Worm (Caenorhabditis elegans) whole organism, young adult: ENCODE results near the gene Y53C12A.8.

Experiments used
- B0261.1 ChIP-seq: sonication (generic microtip); optimal IDR thresholded peaks from 2 replicates; lab custom pipeline; 2016; ENCODE audit warnings: mild to moderate bottlenecking, missing genetic modification characterization, moderate library complexity, missing compliant biosample characterization
- D2030.7 ChIP-seq: fragments of 200-800 bp; sonication (Bioruptor generic); IDR thresholded peaks from 2 replicates; pipeline ENCODE4 v1.3.6; 2022; ENCODE audit warnings: missing genetic modification reagents, missing genetic modification characterization, missing compliant biosample characterization
- T07F8.4 ChIP-seq: sonication (generic microtip); optimal IDR thresholded peaks from 2 replicates; lab custom pipeline; 2016; ENCODE audit warnings: mild to moderate bottlenecking, missing genetic modification characterization, moderate library complexity, missing compliant biosample characterization
- Y79H2A.3 ChIP-seq: fragments of 200-800 bp; sonication (Bioruptor generic); conservative IDR thresholded peaks from 2 replicates; pipeline ENCODE4 v1.3.6; 2022; ENCODE audit warnings: missing genetic modification reagents, missing genetic modification characterization, missing compliant biosample characterization
- dox-1 ChIP-seq: fragments of 200-800 bp; sonication (Bioruptor generic); IDR thresholded peaks from 2 replicates; pipeline ENCODE4 v1.3.6; 2022; ENCODE audit warnings: missing genetic modification reagents, missing genetic modification characterization, missing compliant biosample characterization
- ets-4 ChIP-seq: fragments of 200-800 bp; sonication (Bioruptor generic); optimal IDR thresholded peaks from 2 replicates; lab custom pipeline; 2018; ENCODE audit warnings: mild to moderate bottlenecking, missing genetic modification characterization, missing compliant biosample characterization
- nfya-1 ChIP-seq: sonication (generic microtip); optimal IDR thresholded peaks from 2 replicates; lab custom pipeline; 2017; ENCODE audit warnings: antibody characterized with exemption, missing compliant biosample characterization, missing genetic modification characterization, borderline replicate concordance; ENCODE audit not compliant: insufficient read depth
- snpc-4 ChIP-seq, 5 experiments: fragments of 150-350 bp in 1 of 5; sonication (generic microtip) in 4 of 5; optimal IDR thresholded peaks; 2 replicates each; lab custom pipeline; 2014 to 2018; ENCODE audit warnings: missing genetic modification characterization in 5 of 5, missing biosample characterization in 3 of 5, antibody characterized with exemption in 2 of 5, mild to moderate bottlenecking in 2 of 5, missing compliant biosample characterization in 2 of 5, missing genotype in 2 of 5, moderate library complexity in 2 of 5, missing genetic modification reagents in 1 of 5

DNA sequence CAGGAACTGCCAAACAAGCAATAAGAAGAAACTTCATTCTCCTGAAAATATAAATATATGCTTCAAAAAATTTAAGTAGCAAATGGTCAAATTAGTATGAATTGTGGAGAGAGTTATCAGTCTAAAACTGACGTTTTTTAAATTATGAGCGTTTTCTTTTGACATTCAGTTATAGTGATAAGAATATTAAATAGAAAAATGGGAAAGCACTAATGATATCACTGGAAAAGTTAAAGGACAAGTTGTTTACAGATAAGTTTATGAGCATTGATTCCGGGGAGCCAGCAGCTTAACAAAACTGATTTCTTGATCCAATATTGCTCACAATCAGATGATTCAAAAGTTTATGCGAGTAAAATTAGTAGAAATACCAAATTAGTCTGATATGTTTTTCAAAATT lies 39.9 kb downstream of the Y53C12A.8 start, which contains the start of gene ZK1320.3:
- TF ChIP-seq nfya-1 (tag; lab: Kevin White, UChicago) (no peak), D2030.7 (no peak), Y79H2A.3 (no peak), dox-1 (no peak), B0261.1 (tag; lab: Kevin White, UChicago) (no peak), snpc-4 (GFP tag; optimal IDR thresholded peaks at IDR 0.05; lab: Kevin White, UChicago) (no peak), snpc-4 (tag; optimal IDR thresholded peaks at IDR 0.05; lab: Kevin White, UChicago) (no peak), T07F8.4 (tag; lab: Kevin White, UChicago) (no peak), ets-4 (GFP tag; lab: Kevin White, UChicago) (no peak)
